Fruit fly (Drosophila melanogaster): ENCODE results near the gene muc.

DNA sequence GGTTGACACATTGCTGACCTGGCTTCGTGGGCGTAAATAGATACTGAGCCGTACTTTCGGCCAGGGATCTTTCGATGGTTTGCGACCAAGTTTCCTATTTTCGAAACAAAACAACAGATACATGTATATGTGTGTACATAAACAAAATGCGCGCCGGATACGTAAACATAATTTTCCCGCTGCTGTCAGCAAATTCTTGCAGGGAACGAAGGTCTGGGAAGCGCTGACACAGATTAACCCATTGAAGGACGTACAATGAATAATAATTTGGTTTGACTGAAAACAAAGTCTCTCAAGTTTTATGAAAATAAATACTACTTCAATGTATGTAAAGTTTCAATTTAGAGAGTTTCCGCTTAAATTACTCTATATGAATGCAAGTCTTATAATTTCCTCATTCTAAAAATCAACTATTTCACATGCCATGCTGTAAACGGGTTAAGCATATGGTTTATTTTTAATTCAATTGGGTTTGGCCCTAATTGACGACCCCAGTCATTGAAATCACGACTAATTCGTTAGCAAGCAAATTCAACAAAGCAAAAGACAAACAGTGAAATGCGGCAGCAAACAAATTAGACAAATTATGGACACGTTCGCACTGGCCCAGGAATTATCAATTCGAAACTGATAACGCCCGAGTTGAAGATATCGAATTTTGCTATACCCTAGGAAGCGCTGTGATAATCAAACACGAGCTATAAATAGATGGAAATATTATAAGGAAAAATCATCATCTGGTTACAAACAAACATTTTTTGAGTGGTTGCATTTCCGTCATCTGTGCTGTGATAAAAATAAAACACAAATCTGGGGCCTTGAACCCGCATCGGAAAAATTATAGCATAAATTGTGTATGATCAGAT, 39.9 kb upstream of the muc start:
- no peak for TF ChIP-seq gt (GFP tag; IDR thresholded peaks at IDR 0.05)
- TF ChIP-seq CG4424 (GFP tag; optimal IDR thresholded peaks at IDR 0.05): no peak
- TF ChIP-seq CG32767 (GFP tag; IDR thresholded peaks at IDR 0.05): no peak
- no peak for TF ChIP-seq CG11247 (GFP tag; IDR thresholded peaks at IDR 0.05)
- TF ChIP-seq BtbVII (GFP tag; optimal IDR thresholded peaks at IDR 0.05): no peak
- no peak for TF ChIP-seq CG16779 (GFP tag; IDR thresholded peaks at IDR 0.05)
- no peak for TF ChIP-seq CG5180 (GFP tag; optimal IDR thresholded peaks at IDR 0.05)
- no peak for TF ChIP-seq Dll (GFP tag; IDR thresholded peaks at IDR 0.05; ENCODE audit: partially characterized antibody)
- TF ChIP-seq Neu2 (GFP tag; optimal IDR thresholded peaks at IDR 0.05; ENCODE audit: borderline replicate concordance): no peak
- no peak for TF ChIP-seq Atf3 (GFP tag; optimal IDR thresholded peaks at IDR 0.05)
- no peak for TF ChIP-seq br (optimal IDR thresholded peaks at IDR 0.05)
- no peak for TF ChIP-seq CG15514 (GFP tag; optimal IDR thresholded peaks at IDR 0.05)

Measured in whole organism, embryonic.